Fruit fly (Drosophila melanogaster) whole organism, embryonic: ENCODE data around the gene mRpS7.

Experiments
- ATbp ChIP-seq: fragments of 200-800 bp; sonication (Bioruptor generic); optimal IDR thresholded peaks from 2 replicates; lab custom pipeline; 2017; ENCODE audit warnings: missing biosample characterization, mild to moderate bottlenecking, missing genetic modification characterization, missing genetic modification reagents
- B-H2 ChIP-seq: fragments of 200-800 bp; sonication (Bioruptor generic); optimal IDR thresholded peaks from 2 replicates; lab custom pipeline; 2018; ENCODE audit warnings: missing biosample characterization, mild to moderate bottlenecking, missing genetic modification characterization
- BEAF-32 ChIP-seq: fragments of 200-800 bp; sonication (Bioruptor generic); optimal IDR thresholded peaks from 3 replicates; lab custom pipeline; 2017; ENCODE audit warnings: missing biosample characterization, missing genetic modification characterization, mild to moderate bottlenecking, moderate library complexity, missing genetic modification reagents
- CG1024 ChIP-seq: fragments of 200-800 bp; sonication (Bioruptor generic); IDR thresholded peaks from 2 replicates; pipeline ENCODE4 v1.3.6; 2022; ENCODE audit warnings: missing biosample characterization, missing genetic modification characterization
- CG11695 ChIP-seq: fragments of 200-800 bp; sonication (Bioruptor generic); IDR thresholded peaks from 3 replicates; pipeline ENCODE4 v1.3.6; 2022; ENCODE audit warnings: missing biosample characterization, missing genetic modification characterization
- CG12299 ChIP-seq: fragments of 200-800 bp; sonication (Bioruptor generic); optimal IDR thresholded peaks from 2 replicates; lab custom pipeline; 2018; ENCODE audit warnings: missing biosample characterization, mild to moderate bottlenecking, missing genetic modification characterization
- CG12942 ChIP-seq: fragments of 200-800 bp; sonication (Bioruptor generic); optimal IDR thresholded peaks from 3 replicates; lab custom pipeline; 2016; ENCODE audit warnings: missing biosample characterization, missing genetic modification characterization
- CG14014 ChIP-seq: fragments of 200-800 bp; sonication (Bioruptor generic); IDR thresholded peaks from 2 replicates; pipeline ENCODE4 v1.3.6; 2022; ENCODE audit warnings: missing biosample characterization, missing genetic modification characterization
- CG15479 ChIP-seq: fragments of 200-800 bp; sonication (Bioruptor generic); optimal IDR thresholded peaks from 3 replicates; lab custom pipeline; 2019; ENCODE audit warnings: missing biosample characterization, mild to moderate bottlenecking, missing genetic modification characterization, moderate library complexity
- CG15601 ChIP-seq: fragments of 200-800 bp; sonication (Bioruptor generic); optimal IDR thresholded peaks from 3 replicates; lab custom pipeline; 2019; ENCODE audit warnings: missing biosample characterization, mild to moderate bottlenecking, missing genetic modification characterization, moderate library complexity
- CG15696 ChIP-seq: fragments of 200-800 bp; sonication (Bioruptor generic); optimal IDR thresholded peaks from 2 replicates; lab custom pipeline; 2019; ENCODE audit warnings: missing biosample characterization, mild to moderate bottlenecking, missing genetic modification characterization, moderate library complexity
- CG17802 ChIP-seq: fragments of 200-800 bp; sonication (Bioruptor generic); optimal IDR thresholded peaks from 2 replicates; lab custom pipeline; 2018; ENCODE audit warnings: missing biosample characterization, mild to moderate bottlenecking, missing genetic modification characterization, moderate library complexity
- CG18619 ChIP-seq: fragments of 200-800 bp; sonication (Bioruptor generic); optimal IDR thresholded peaks from 3 replicates; lab custom pipeline; 2017; ENCODE audit warnings: missing biosample characterization, mild to moderate bottlenecking, missing genetic modification characterization
- CG2116 ChIP-seq: fragments of 200-800 bp; sonication (Bioruptor generic); optimal IDR thresholded peaks from 3 replicates; lab custom pipeline; 2018; ENCODE audit warnings: missing biosample characterization, mild to moderate bottlenecking, missing genetic modification characterization
- CG31441 ChIP-seq: fragments of 200-800 bp; sonication (Bioruptor generic); IDR thresholded peaks from 2 replicates; pipeline ENCODE4 v1.3.6; 2022; ENCODE audit warnings: missing biosample characterization, missing genetic modification characterization
- CG33557 ChIP-seq: fragments of 200-800 bp; sonication (Bioruptor generic); optimal IDR thresholded peaks from 2 replicates; lab custom pipeline; 2019; ENCODE audit warnings: missing biosample characterization, mild to moderate bottlenecking, missing genetic modification characterization, moderate library complexity
- CG34376 ChIP-seq: fragments of 200-800 bp; sonication (Bioruptor generic); optimal IDR thresholded peaks from 2 replicates; lab custom pipeline; 2018; ENCODE audit warnings: missing biosample characterization, mild to moderate bottlenecking, missing genetic modification characterization
- CG6683 ChIP-seq: fragments of 200-800 bp; sonication (Bioruptor generic); optimal IDR thresholded peaks from 2 replicates; lab custom pipeline; 2017; ENCODE audit warnings: missing biosample characterization, mild to moderate bottlenecking, missing genetic modification characterization, missing genetic modification reagents
- CG9437 ChIP-seq: fragments of 200-800 bp; sonication (Bioruptor generic); optimal IDR thresholded peaks from 2 replicates; lab custom pipeline; 2018; ENCODE audit warnings: missing biosample characterization, mild to moderate bottlenecking, missing genetic modification characterization
- Dbx ChIP-seq: fragments of 200-800 bp; sonication (Bioruptor generic); IDR thresholded peaks from 3 replicates; pipeline ENCODE4 v1.3.6; 2022; ENCODE audit warnings: missing biosample characterization, missing genetic modification characterization
- Dref ChIP-seq: fragments of 200-800 bp; sonication (Bioruptor generic); IDR thresholded peaks from 2 replicates; pipeline ENCODE4 v1.3.6; 2022; ENCODE audit warnings: missing biosample characterization, missing genetic modification characterization
- Drgx ChIP-seq: fragments of 200-800 bp; sonication (Bioruptor generic); IDR thresholded peaks from 2 replicates; pipeline ENCODE4 v1.3.6; 2022; ENCODE audit warnings: missing biosample characterization, missing genetic modification characterization
- ERR ChIP-seq: fragments of 200-800 bp; sonication (Bioruptor generic); optimal IDR thresholded peaks from 2 replicates; lab custom pipeline; 2016; ENCODE audit warnings: missing biosample characterization, missing genetic modification characterization
- HmgD ChIP-seq: fragments of 200-800 bp; sonication (Bioruptor generic); optimal IDR thresholded peaks from 3 replicates; lab custom pipeline; 2016; ENCODE audit warnings: missing biosample characterization, missing genetic modification characterization
- Mes4 ChIP-seq: fragments of 200-800 bp; sonication (Bioruptor generic); optimal IDR thresholded peaks from 2 replicates; lab custom pipeline; 2016; ENCODE audit warnings: missing biosample characterization, missing genetic modification characterization
- Optix ChIP-seq: fragments of 200-800 bp; sonication (Bioruptor generic); IDR thresholded peaks from 3 replicates; pipeline ENCODE4 v1.3.6; 2022; ENCODE audit warnings: missing biosample characterization, missing genetic modification characterization
- Sin3A ChIP-seq: fragments of >200 bp; optimal IDR thresholded peaks from 2 replicates; lab custom pipeline; 2018
- Sry-β ChIP-seq: fragments of 200-800 bp; sonication (Bioruptor generic); optimal IDR thresholded peaks from 2 replicates; lab custom pipeline; 2018; ENCODE audit warnings: missing biosample characterization, mild to moderate bottlenecking, missing genetic modification characterization, moderate library complexity
- TFAM ChIP-seq: fragments of 200-800 bp; sonication (Bioruptor generic); optimal IDR thresholded peaks from 2 replicates; lab custom pipeline; 2017; ENCODE audit warnings: missing biosample characterization, missing genetic modification characterization, inconsistent platforms
- Vsx1 ChIP-seq: fragments of 200-800 bp; sonication (Bioruptor generic); optimal IDR thresholded peaks from 2 replicates; lab custom pipeline; 2017; ENCODE audit warnings: missing biosample characterization, mild to moderate bottlenecking, missing genetic modification characterization, missing genetic modification reagents
- chm ChIP-seq: fragments of 200-800 bp; sonication (Bioruptor generic); IDR thresholded peaks from 2 replicates; pipeline ENCODE4 v1.3.6; 2022; ENCODE audit warnings: missing biosample characterization, missing genetic modification characterization
- crp ChIP-seq, 2 experiments: fragments of 200-800 bp; sonication (Bioruptor generic); optimal IDR thresholded peaks; 2 replicates in 1 of 2; 3 replicates in 1 of 2; lab custom pipeline; 2017; ENCODE audit warnings: missing biosample characterization in 2 of 2, missing genetic modification characterization in 2 of 2, mild to moderate bottlenecking in 1 of 2, moderate library complexity in 1 of 2
- dm ChIP-seq: fragments of 200-800 bp; sonication (Bioruptor generic); optimal IDR thresholded peaks from 3 replicates; lab custom pipeline; 2016; ENCODE audit warnings: missing biosample characterization, missing genetic modification characterization
- dmrt99B ChIP-seq: fragments of 200-800 bp; sonication (Bioruptor generic); optimal IDR thresholded peaks from 2 replicates; lab custom pipeline; 2018; ENCODE audit warnings: missing biosample characterization, mild to moderate bottlenecking, missing genetic modification characterization, moderate library complexity
- dysf ChIP-seq: fragments of 200-800 bp; sonication (Bioruptor generic); IDR thresholded peaks from 3 replicates; pipeline ENCODE4 v1.3.6; 2022; ENCODE audit warnings: missing biosample characterization, missing genetic modification characterization
- fd64A ChIP-seq: fragments of 200-800 bp; sonication (Bioruptor generic); optimal IDR thresholded peaks from 3 replicates; lab custom pipeline; 2018; ENCODE audit warnings: missing biosample characterization, mild to moderate bottlenecking, missing genetic modification characterization
- fru ChIP-seq: fragments of >200 bp; optimal IDR thresholded peaks from 2 replicates; lab custom pipeline; 2017
- ind ChIP-seq: fragments of 200-800 bp; sonication (Bioruptor generic); optimal IDR thresholded peaks from 3 replicates; lab custom pipeline; 2016; ENCODE audit warnings: missing biosample characterization, missing genetic modification characterization
- klu ChIP-seq: fragments of 200-800 bp; sonication (Bioruptor generic); IDR thresholded peaks from 2 replicates; pipeline ENCODE4 v1.3.6; 2022; ENCODE audit warnings: missing biosample characterization, missing genetic modification characterization
- lab ChIP-seq: fragments of 200-800 bp; sonication (Bioruptor generic); optimal IDR thresholded peaks from 3 replicates; lab custom pipeline; 2017; ENCODE audit warnings: missing biosample characterization, missing genetic modification characterization, mild to moderate bottlenecking, moderate library complexity, missing genetic modification reagents
- mirr ChIP-seq: fragments of 200-800 bp; sonication (Bioruptor generic); optimal IDR thresholded peaks from 3 replicates; lab custom pipeline; 2018; ENCODE audit warnings: missing biosample characterization, mild to moderate bottlenecking, missing genetic modification characterization
- nerfin-1 ChIP-seq: fragments of 200-800 bp; sonication (Bioruptor generic); optimal IDR thresholded peaks from 3 replicates; lab custom pipeline; 2019; ENCODE audit warnings: missing biosample characterization, mild to moderate bottlenecking, missing genetic modification characterization, moderate library complexity
- pb ChIP-seq: fragments of 200-800 bp; sonication (Bioruptor generic); optimal IDR thresholded peaks from 3 replicates; lab custom pipeline; 2016; ENCODE audit warnings: missing biosample characterization, missing genetic modification characterization
- pnt ChIP-seq: fragments of 200-800 bp; sonication (Bioruptor generic); optimal IDR thresholded peaks from 3 replicates; lab custom pipeline; 2016; ENCODE audit warnings: missing biosample characterization, missing genetic modification characterization
- prd ChIP-seq, 3 experiments: fragments of >200 bp in 2 of 3; fragments of 200-800 bp in 1 of 3; sonication (Bioruptor generic) in 1 of 3; optimal IDR thresholded peaks in 2 of 3; IDR thresholded peaks in 1 of 3; 2 replicates in 2 of 3; 3 replicates in 1 of 3; pipeline versions ENCODE4 v1.3.6 to Lab custom; 2017 to 2022; ENCODE audit warnings: missing biosample characterization in 1 of 3, missing genetic modification characterization in 1 of 3
- repo ChIP-seq: fragments of 200-800 bp; sonication (Bioruptor generic); optimal IDR thresholded peaks from 2 replicates; lab custom pipeline; 2016; ENCODE audit warnings: missing biosample characterization, missing genetic modification characterization
- slbo ChIP-seq: fragments of 200-800 bp; sonication (Bioruptor generic); IDR thresholded peaks from 2 replicates; pipeline ENCODE4 v1.3.6; 2022; ENCODE audit warnings: missing biosample characterization, missing genetic modification characterization
- slou ChIP-seq: fragments of 200-800 bp; sonication (Bioruptor generic); optimal IDR thresholded peaks from 3 replicates; lab custom pipeline; 2016; ENCODE audit warnings: missing biosample characterization, missing genetic modification characterization
- unc-4 ChIP-seq: fragments of 200-800 bp; sonication (Bioruptor generic); IDR thresholded peaks from 2 replicates; pipeline ENCODE4 v1.3.6; 2022; ENCODE audit warnings: missing biosample characterization, missing genetic modification characterization; ENCODE audit not compliant: partially characterized antibody

Gene mRpS7

DNA sequence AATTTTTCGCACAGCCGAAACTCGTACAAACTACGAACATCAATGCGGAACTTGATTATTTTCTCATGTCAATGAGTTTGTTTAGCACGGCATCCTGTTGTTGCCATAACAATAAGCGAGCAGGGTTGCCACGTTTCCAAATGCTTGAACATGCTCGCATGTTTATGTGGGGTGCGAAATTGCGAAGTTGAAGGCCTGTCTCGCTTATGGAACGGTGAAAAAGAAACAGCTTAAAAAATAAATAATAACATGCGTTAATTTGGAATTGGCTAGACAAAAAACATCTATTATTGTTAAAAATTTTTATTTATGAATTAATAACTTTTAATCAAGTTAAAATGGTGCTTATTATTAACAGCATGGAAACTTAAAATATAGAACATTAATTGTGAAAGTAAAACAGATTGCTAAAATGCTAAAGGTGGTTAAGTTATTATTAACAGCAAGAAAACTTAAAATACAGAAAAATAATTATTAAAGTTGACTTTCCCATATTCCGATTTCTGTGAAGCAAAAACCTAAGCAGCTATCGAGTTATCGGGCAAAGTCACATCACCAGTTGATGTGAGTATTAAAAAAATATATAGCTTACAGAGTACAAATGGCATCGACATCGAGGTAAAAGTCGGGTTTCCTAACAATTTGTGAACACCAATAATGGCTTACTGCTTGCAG lies 44.5 kb downstream of the mRpS7 start, which contains the start of the genes Bug22 and TfIIB (continued):
- no peak for TF ChIP-seq TFAM (GFP tag; lab: Kevin White, UChicago)
- no peak for TF ChIP-seq klu (GFP tag; lab: Robert Waterston, UW)
- TF ChIP-seq lab (GFP tag; lab: Kevin White, UChicago): no peak
- no peak for TF ChIP-seq repo
- TF ChIP-seq CG12942 (GFP tag; lab: Kevin White, UChicago): peak; percentile 71
- peak; percentile 73 for TF ChIP-seq CG1024 (GFP tag; lab: Robert Waterston, UW)
- TF ChIP-seq CG2116: peak; percentile 75
- peak in 1 of 2 experiments; percentile 38 for TF ChIP-seq crp (GFP tag; optimal IDR thresholded peaks at IDR 0.05; lab: Kevin White, UChicago)
- no peak for TF ChIP-seq fru (lab: Kevin White, UChicago)
- TF ChIP-seq Sin3A: peak; percentile 9
- TF ChIP-seq slbo: peak; percentile 86
- peak; percentile 84 for TF ChIP-seq CG17802 (tag; lab: Kevin White, UChicago)
- TF ChIP-seq Optix (GFP tag; lab: Robert Waterston, UW): peak; percentile 60; the same call in 1 of the 3 replicates
- peak; percentile 54 for TF ChIP-seq HmgD
- TF ChIP-seq CG18619 (GFP tag; lab: Kevin White, UChicago): peak; percentile 35
- TF ChIP-seq BEAF-32: peak; percentile 47
- TF ChIP-seq dmrt99B (tag; lab: Kevin White, UChicago): no peak
- TF ChIP-seq dm (GFP tag; lab: Kevin White, UChicago): peak; percentile 74
- no peak for TF ChIP-seq CG6683 (GFP tag; lab: Kevin White, UChicago)
- no peak for TF ChIP-seq pb (GFP tag; lab: Kevin White, UChicago)
- no peak for TF ChIP-seq CG11695 (GFP tag; lab: Robert Waterston, UW)
- TF ChIP-seq CG33557 (GFP tag; lab: Kevin White, UChicago): peak; percentile 26
- TF ChIP-seq Sry-β (GFP tag; lab: Kevin White, UChicago): peak; percentile 8
- peak; percentile 71 for TF ChIP-seq CG14014 (GFP tag; lab: Robert Waterston, UW)
- no peak for TF ChIP-seq ATbp
- peak; percentile 58 for TF ChIP-seq Mes4 (GFP tag; lab: Kevin White, UChicago)
- TF ChIP-seq slou (GFP tag; lab: Kevin White, UChicago): peak; percentile 62
- no peak for TF ChIP-seq Vsx1 (GFP tag; lab: Kevin White, UChicago)
- TF ChIP-seq unc-4 (GFP tag; lab: Robert Waterston, UW): no peak; the same call in 1 of the 2 replicates
- TF ChIP-seq CG15601 (tag; lab: Kevin White, UChicago): peak; percentile 61
- peak; percentile 76 for TF ChIP-seq B-H2 (GFP tag; lab: Kevin White, UChicago)
- TF ChIP-seq mirr (GFP tag; lab: Kevin White, UChicago): peak; percentile 45
- peak; percentile 41 for TF ChIP-seq CG34376
- peak; percentile 56 for TF ChIP-seq CG15696 (tag; lab: Kevin White, UChicago)
- peak; percentile 79 for TF ChIP-seq CG31441 (GFP tag; lab: Robert Waterston, UW)
- TF ChIP-seq dysf (GFP tag; lab: Robert Waterston, UW): peak; percentile 63; the same call in 2 of the 3 replicates
- TF ChIP-seq nerfin-1: peak; percentile 43
- TF ChIP-seq fd64A (GFP tag; lab: Kevin White, UChicago): no peak
- peak; percentile 35 for TF ChIP-seq ERR (GFP tag; lab: Kevin White, UChicago)
- peak; percentile 65; the same call in 1 of the 2 replicates for TF ChIP-seq chm (GFP tag; lab: Robert Waterston, UW)
- peak; percentile 34 for TF ChIP-seq CG9437 (GFP tag; lab: Kevin White, UChicago)
- TF ChIP-seq CG12299 (tag; lab: Kevin White, UChicago): peak; percentile 28
- peak; percentile 43 for TF ChIP-seq pnt
- TF ChIP-seq Dref: peak; percentile 67
- no peak for TF ChIP-seq prd (optimal IDR thresholded peaks at IDR 0.05; lab: Kevin White, UChicago)
- peak; percentile 68; the same call in 2 of the 3 replicates for TF ChIP-seq prd (GFP tag; IDR thresholded peaks at IDR 0.05; lab: Robert Waterston, UW)
- TF ChIP-seq ind (GFP tag; lab: Kevin White, UChicago): peak; percentile 74
- TF ChIP-seq CG15479 (GFP tag; lab: Kevin White, UChicago): no peak
- peak; percentile 51; the same call in 1 of the 2 replicates for TF ChIP-seq Drgx (GFP tag; lab: Robert Waterston, UW)
- TF ChIP-seq Dbx (GFP tag; lab: Robert Waterston, UW): peak; percentile 66; the same call in 2 of the 3 replicates
